Worm (Caenorhabditis elegans) whole organism, L2 larva: ENCODE results near the gene T18D3.1.

Source experiments
- C34F6.9 ChIP-seq: fragments of 150-350 bp; optimal IDR thresholded peaks from 2 replicates; lab custom pipeline; 2014; ENCODE audit warnings: missing biosample characterization, missing genetic modification characterization
- R02D3.7 ChIP-seq: fragments of 150-350 bp; optimal IDR thresholded peaks from 2 replicates; lab custom pipeline; 2014; ENCODE audit warnings: missing biosample characterization, missing genetic modification characterization
- ZK546.5 ChIP-seq: sonication (generic microtip); optimal IDR thresholded peaks from 2 replicates; lab custom pipeline; 2017; ENCODE audit warnings: missing biosample characterization, missing genetic modification characterization
- blmp-1 ChIP-seq: sonication (generic microtip); optimal IDR thresholded peaks from 2 replicates; lab custom pipeline; 2017; ENCODE audit warnings: missing genetic modification characterization, mild to moderate bottlenecking, missing compliant biosample characterization, antibody characterized with exemption, moderate library complexity; ENCODE audit not compliant: insufficient read depth
- dmd-4 ChIP-seq: sonication (generic microtip); optimal IDR thresholded peaks from 2 replicates; lab custom pipeline; 2017; ENCODE audit warnings: missing biosample characterization, missing genetic modification characterization
- egl-27 ChIP-seq: sonication (generic microtip); optimal IDR thresholded peaks from 3 replicates; lab custom pipeline; 2017; ENCODE audit warnings: missing biosample characterization, missing genetic modification reagents, missing genetic modification characterization
- elt-3 ChIP-seq: sonication (generic microtip); optimal IDR thresholded peaks from 2 replicates; lab custom pipeline; 2017; ENCODE audit warnings: missing biosample characterization, missing genetic modification characterization
- lin-39 ChIP-seq: fragments of 150-350 bp; optimal IDR thresholded peaks from 2 replicates; lab custom pipeline; 2014; ENCODE audit warnings: missing biosample characterization, missing genetic modification reagents, missing genetic modification characterization
- nhr-11 ChIP-seq: fragments of 150-350 bp; optimal IDR thresholded peaks from 2 replicates; lab custom pipeline; 2014; ENCODE audit warnings: missing biosample characterization, missing genetic modification characterization
- nhr-12 ChIP-seq: fragments of 150-350 bp; optimal IDR thresholded peaks from 2 replicates; lab custom pipeline; 2014; ENCODE audit warnings: missing biosample characterization, missing genetic modification characterization
- nhr-237 ChIP-seq: fragments of 150-350 bp; optimal IDR thresholded peaks from 2 replicates; lab custom pipeline; 2014; ENCODE audit warnings: missing biosample characterization, missing genetic modification characterization
- nhr-25 ChIP-seq: fragments of 150-350 bp; sonication (generic microtip); optimal IDR thresholded peaks from 3 replicates; lab custom pipeline; 2014; ENCODE audit warnings: missing biosample characterization, missing genetic modification characterization
- nhr-6 ChIP-seq: fragments of 150-350 bp; optimal IDR thresholded peaks from 2 replicates; lab custom pipeline; 2014; ENCODE audit warnings: missing biosample characterization, missing genetic modification characterization
- unc-62 ChIP-seq: fragments of 150-350 bp; optimal IDR thresholded peaks from 2 replicates; lab custom pipeline; 2014; ENCODE audit warnings: missing biosample characterization, missing genetic modification reagents, missing genetic modification characterization

DNA sequence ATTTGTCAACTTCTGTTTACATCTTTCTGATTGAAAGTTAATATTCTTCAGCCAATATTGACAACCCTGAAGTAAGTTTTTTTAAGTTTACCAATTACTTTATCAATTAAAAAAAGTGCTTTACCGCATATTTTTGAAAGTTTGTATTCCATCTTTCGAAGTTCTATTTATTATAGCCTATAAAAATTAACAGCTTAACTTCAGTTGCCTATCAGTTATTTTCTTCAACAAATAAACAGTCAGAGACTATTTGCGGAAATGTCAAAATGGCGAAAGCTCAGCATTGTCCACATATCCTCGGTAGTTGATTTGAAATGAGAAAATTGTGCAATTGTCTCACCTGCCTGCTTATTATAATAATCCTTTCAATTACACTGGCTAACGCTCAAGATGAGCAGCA is 9.0 kb downstream of the T18D3.1 start, which contains the start of gene T18D3.5:
- TF ChIP-seq unc-62 (GFP tag; lab: Kevin White, UChicago) (no peak), R02D3.7 (tag; lab: Kevin White, UChicago) (no peak), nhr-25 (tag; lab: Kevin White, UChicago) (no peak), lin-39 (tag; lab: Kevin White, UChicago) (no peak), C34F6.9 (no peak), nhr-237 (tag; lab: Kevin White, UChicago) (no peak), elt-3 (no peak), nhr-11 (tag; lab: Kevin White, UChicago) (no peak), blmp-1 (tag; lab: Kevin White, UChicago) (no peak), egl-27 (tag; lab: Kevin White, UChicago) (no peak), ZK546.5 (tag; lab: Kevin White, UChicago) (no peak), nhr-6 (tag; lab: Kevin White, UChicago) (no peak), dmd-4 (tag; lab: Kevin White, UChicago) (no peak), nhr-12 (tag; lab: Kevin White, UChicago) (no peak)
